Fruit fly (Drosophila melanogaster): ENCODE results near the gene E2f1.

Gene E2f1

dm6 chr3R:21584296-21584936, 76.3 kb downstream of the E2f1 start:
- no peak for TF ChIP-seq Myc (optimal IDR thresholded peaks at IDR 0.05)

- TF ChIP-seq Sin3A (optimal IDR thresholded peaks at IDR 0.05), result no peak
- TF ChIP-seq h (optimal IDR thresholded peaks at IDR 0.05), result no peak
- no peak for TF ChIP-seq Myc (optimal IDR thresholded peaks at IDR 0.05)
- no peak for TF ChIP-seq ttk (optimal IDR thresholded peaks at IDR 0.05)
- no peak for TF ChIP-seq psq (optimal IDR thresholded peaks at IDR 0.05)
- no peak for TF ChIP-seq insv (optimal IDR thresholded peaks at IDR 0.05)
These were observed 77.0 kb downstream of the E2f1 start for dm6 chr3R:21583603-21584218.

- TF ChIP-seq ttk (optimal IDR thresholded peaks at IDR 0.05), result no peak
- TF ChIP-seq psq (optimal IDR thresholded peaks at IDR 0.05), result no peak
- TF ChIP-seq Myc (optimal IDR thresholded peaks at IDR 0.05), result no peak
- TF ChIP-seq h (optimal IDR thresholded peaks at IDR 0.05), result no peak
- TF ChIP-seq Sin3A (optimal IDR thresholded peaks at IDR 0.05), result no peak
- no peak for TF ChIP-seq insv (optimal IDR thresholded peaks at IDR 0.05)
These were observed 77.6 kb downstream of the E2f1 start for dm6 chr3R:21583087-21583486.

dm6 chr3R:21582637-21583036, 78.0 kb downstream of the E2f1 start:
- TF ChIP-seq Sin3A (optimal IDR thresholded peaks at IDR 0.05), result no peak
- no peak for TF ChIP-seq psq (optimal IDR thresholded peaks at IDR 0.05)
- no peak for TF ChIP-seq Myc (optimal IDR thresholded peaks at IDR 0.05)
- no peak for TF ChIP-seq h (optimal IDR thresholded peaks at IDR 0.05)
- TF ChIP-seq insv (optimal IDR thresholded peaks at IDR 0.05), result no peak
- no peak for TF ChIP-seq ttk (optimal IDR thresholded peaks at IDR 0.05)

- TF ChIP-seq psq (optimal IDR thresholded peaks at IDR 0.05) (no peak), h (optimal IDR thresholded peaks at IDR 0.05) (no peak), ttk (optimal IDR thresholded peaks at IDR 0.05) (no peak), Sin3A (optimal IDR thresholded peaks at IDR 0.05) (no peak), insv (optimal IDR thresholded peaks at IDR 0.05) (no peak), Myc (optimal IDR thresholded peaks at IDR 0.05) (no peak)
These were observed 78.6 kb downstream of the E2f1 start for dm6 chr3R:21582124-21582474.

- TF ChIP-seq Myc (optimal IDR thresholded peaks at IDR 0.05) (no peak), insv (optimal IDR thresholded peaks at IDR 0.05) (no peak), Sin3A (optimal IDR thresholded peaks at IDR 0.05) (no peak), ttk (optimal IDR thresholded peaks at IDR 0.05) (no peak), h (optimal IDR thresholded peaks at IDR 0.05) (no peak), psq (optimal IDR thresholded peaks at IDR 0.05) (no peak)
These were observed 79.1 kb downstream of the E2f1 start for dm6 chr3R:21581365-21582123.

dm6 chr3R:21580091-21580490, 80.6 kb downstream of the E2f1 start:
- TF ChIP-seq Sin3A (optimal IDR thresholded peaks at IDR 0.05) (no peak), ttk (optimal IDR thresholded peaks at IDR 0.05) (no peak), psq (optimal IDR thresholded peaks at IDR 0.05) (no peak), h (optimal IDR thresholded peaks at IDR 0.05) (no peak), Myc (optimal IDR thresholded peaks at IDR 0.05) (no peak), insv (optimal IDR thresholded peaks at IDR 0.05) (no peak)
